Worm (Caenorhabditis elegans) whole organism, L1 larva: ENCODE measurements around the gene K07F5.6.

ENCODE experiments used
- aly-2 ChIP-seq: fragments of 150-350 bp; optimal IDR thresholded peaks from 2 replicates; lab custom pipeline; 2014; ENCODE audit warnings: missing biosample characterization, missing genetic modification characterization
- ceh-90 ChIP-seq: sonication (generic microtip); optimal IDR thresholded peaks from 2 replicates; lab custom pipeline; 2016; ENCODE audit warnings: missing genetic modification characterization, missing compliant biosample characterization
- dpl-1 ChIP-seq, 3 experiments: fragments of 150-350 bp in 2 of 3; sonication (generic microtip) in 1 of 3; optimal IDR thresholded peaks; 2 replicates each; lab custom pipeline; 2014 to 2017; ENCODE audit warnings: missing biosample characterization in 3 of 3, missing genetic modification characterization in 3 of 3, missing genetic modification reagents in 3 of 3
- efl-1 ChIP-seq, 4 experiments: fragments of 150-350 bp; optimal IDR thresholded peaks in 3 of 4; peaks in 1 of 4; 1 replicate in 1 of 4; 2 replicates in 3 of 4; lab custom pipeline; 2014; ENCODE audit warnings: missing biosample characterization in 2 of 4, missing genetic modification characterization in 2 of 4, missing genetic modification reagents in 2 of 4
- efl-3 ChIP-seq: fragments of 200-800 bp; sonication (Bioruptor generic); optimal IDR thresholded peaks from 2 replicates; lab custom pipeline; 2018; ENCODE audit warnings: mild to moderate bottlenecking, missing genetic modification characterization, missing compliant biosample characterization
- lin-13 ChIP-seq: fragments of 150-350 bp; optimal IDR thresholded peaks from 2 replicates; lab custom pipeline; 2014; ENCODE audit warnings: missing biosample characterization, missing genetic modification reagents, missing genetic modification characterization
- mdl-1 ChIP-seq, 2 experiments: fragments of 150-350 bp; optimal IDR thresholded peaks; 2 replicates each; lab custom pipeline; 2014 to 2017; ENCODE audit warnings: missing biosample characterization in 2 of 2, missing genetic modification characterization in 2 of 2, inconsistent platforms in 1 of 2
- pqm-1 ChIP-seq: sonication (generic microtip); optimal IDR thresholded peaks from 3 replicates; lab custom pipeline; 2017; ENCODE audit warnings: missing biosample characterization, missing genetic modification characterization
- snpc-4 ChIP-seq: fragments of 150-350 bp; optimal IDR thresholded peaks from 2 replicates; lab custom pipeline; 2014; ENCODE audit warnings: missing biosample characterization, missing genetic modification characterization
- tbx-2 ChIP-seq: sonication (generic microtip); optimal IDR thresholded peaks from 2 replicates; lab custom pipeline; 2016; ENCODE audit warnings: missing genetic modification characterization, missing compliant biosample characterization
- unc-62 ChIP-seq: fragments of 150-350 bp; optimal IDR thresholded peaks from 2 replicates; lab custom pipeline; 2014; ENCODE audit warnings: missing biosample characterization, missing genetic modification reagents, missing genetic modification characterization

DNA sequence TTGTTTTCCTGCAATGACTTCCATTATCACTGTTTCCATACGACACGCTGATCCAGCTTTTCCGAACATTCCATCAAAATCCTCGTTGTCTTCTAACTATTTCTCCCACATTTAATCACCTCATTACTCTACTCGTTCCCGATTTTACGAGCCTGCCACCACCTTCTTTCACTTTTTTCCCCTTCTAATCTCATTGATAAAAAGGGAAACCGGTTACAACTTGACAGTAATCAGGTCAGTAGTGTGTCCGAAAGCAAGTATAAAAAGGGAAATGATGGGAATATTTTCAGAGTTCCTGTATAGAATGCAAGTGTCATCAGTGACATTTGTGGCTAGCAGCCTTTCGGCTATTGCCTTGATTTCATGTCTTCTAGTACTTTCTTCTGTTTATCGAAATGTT is 24.9 kb downstream of the K07F5.6 start, which contains the start of gene col-123:
- no peak for TF ChIP-seq unc-62 (GFP tag; lab: Kevin White, UChicago)
- TF ChIP-seq pqm-1 (tag; lab: Kevin White, UChicago), result no peak
- no peak for TF ChIP-seq tbx-2
- TF ChIP-seq ceh-90, result no peak
- TF ChIP-seq efl-3 (GFP tag; lab: Kevin White, UChicago), result no peak
- TF ChIP-seq aly-2, result no peak
- no peak for TF ChIP-seq lin-13
- TF ChIP-seq dpl-1 (GFP tag; optimal IDR thresholded peaks at IDR 0.05; lab: Kevin White, UChicago), result no peak
- TF ChIP-seq mdl-1 (tag; optimal IDR thresholded peaks at IDR 0.05; lab: Kevin White, UChicago), result no peak
- no peak for TF ChIP-seq snpc-4 (tag; lab: Kevin White, UChicago)
- no peak for TF ChIP-seq efl-1 (optimal IDR thresholded peaks at IDR 0.05; lab: Kevin White, UChicago)
- no peak for TF ChIP-seq efl-1 (GFP tag; optimal IDR thresholded peaks at IDR 0.05 in 1 of 2; lab: Kevin White, UChicago)
